Worm (Caenorhabditis elegans) whole organism, L1 larva: ENCODE measurements around the gene srlf-20.

Experiments
- C34B4.2 ChIP-seq: sonication (generic microtip); optimal IDR thresholded peaks from 2 replicates; lab custom pipeline; 2017; ENCODE audit warnings: mild to moderate bottlenecking, missing genetic modification characterization, missing compliant biosample characterization
- F16B12.6 ChIP-seq: fragments of 150-350 bp; optimal IDR thresholded peaks from 2 replicates; lab custom pipeline; 2014; ENCODE audit warnings: missing biosample characterization, missing genetic modification characterization
- Y116A8C.19 ChIP-seq: sonication (generic microtip); optimal IDR thresholded peaks from 2 replicates; lab custom pipeline; 2016; ENCODE audit warnings: missing compliant biosample characterization, missing genetic modification characterization, borderline replicate concordance
- aha-1 ChIP-seq: fragments of 150-350 bp; optimal IDR thresholded peaks from 2 replicates; lab custom pipeline; 2014; ENCODE audit warnings: missing biosample characterization, missing genetic modification characterization
- ceh-63 ChIP-seq: fragments of 200-800 bp; sonication (Bioruptor generic); optimal IDR thresholded peaks from 2 replicates; lab custom pipeline; 2018; ENCODE audit warnings: mild to moderate bottlenecking, missing genetic modification characterization, missing compliant biosample characterization
- ceh-8 ChIP-seq: fragments of 200-800 bp; sonication (Bioruptor generic); optimal IDR thresholded peaks from 2 replicates; lab custom pipeline; 2018; ENCODE audit warnings: mild to moderate bottlenecking, missing genetic modification characterization, moderate library complexity, missing compliant biosample characterization
- ceh-82 ChIP-seq, 3 experiments: fragments of 150-350 bp in 1 of 3; sonication (generic microtip) in 2 of 3; optimal IDR thresholded peaks; 2 replicates each; lab custom pipeline; 2014 to 2017; ENCODE audit warnings: missing biosample characterization in 3 of 3, missing genetic modification characterization in 3 of 3
- ceh-88 ChIP-seq: fragments of 200-800 bp; sonication (Bioruptor generic); IDR thresholded peaks from 2 replicates; pipeline ENCODE4 v1.3.6; 2022; ENCODE audit warnings: missing genetic modification characterization, missing compliant biosample characterization
- ces-1 ChIP-seq: fragments of 150-350 bp; optimal IDR thresholded peaks from 2 replicates; lab custom pipeline; 2014; ENCODE audit warnings: missing biosample characterization, missing genetic modification reagents, missing genetic modification characterization
- efl-1 ChIP-seq, 4 experiments: fragments of 150-350 bp; optimal IDR thresholded peaks in 3 of 4; peaks in 1 of 4; 1 replicate in 1 of 4; 2 replicates in 3 of 4; lab custom pipeline; 2014; ENCODE audit warnings: missing biosample characterization in 2 of 4, missing genetic modification characterization in 2 of 4, missing genetic modification reagents in 2 of 4
- egl-13 ChIP-seq: sonication (generic microtip); optimal IDR thresholded peaks from 2 replicates; lab custom pipeline; 2016; ENCODE audit warnings: missing genotype, missing genetic modification reagents, missing genetic modification characterization, missing compliant biosample characterization
- elt-2 ChIP-seq: sonication (generic microtip); optimal IDR thresholded peaks from 2 replicates; lab custom pipeline; 2016; ENCODE audit warnings: missing genetic modification characterization, mild to moderate bottlenecking, inconsistent platforms, missing compliant biosample characterization, missing genetic modification reagents
- elt-3 ChIP-seq, 6 experiments: fragments of 150-350 bp in 1 of 6; sonication (generic microtip); optimal IDR thresholded peaks; 2 replicates each; lab custom pipeline; 2017 to 2018; ENCODE audit warnings: missing biosample characterization in 6 of 6, missing genetic modification characterization in 6 of 6, inconsistent platforms in 1 of 6
- ets-5 ChIP-seq: fragments of 200-800 bp; sonication (Bioruptor generic); IDR thresholded peaks from 2 replicates; pipeline ENCODE4 v1.3.6; 2022; ENCODE audit warnings: missing genetic modification characterization, missing compliant biosample characterization
- fkh-10 ChIP-seq: sonication (generic microtip); optimal IDR thresholded peaks from 2 replicates; lab custom pipeline; 2017; ENCODE audit warnings: missing biosample characterization, missing genetic modification reagents, missing genetic modification characterization
- fkh-4 ChIP-seq: sonication (generic microtip); optimal IDR thresholded peaks from 2 replicates; lab custom pipeline; 2016; ENCODE audit warnings: missing compliant biosample characterization, missing genetic modification characterization, borderline replicate concordance
- fkh-8 ChIP-seq: sonication (generic microtip); optimal IDR thresholded peaks from 2 replicates; lab custom pipeline; 2016; ENCODE audit warnings: mild to moderate bottlenecking, missing genetic modification characterization, missing compliant biosample characterization
- fos-1 ChIP-seq: fragments of 150-350 bp; optimal IDR thresholded peaks from 2 replicates; lab custom pipeline; 2014; ENCODE audit warnings: missing biosample characterization, missing genetic modification characterization
- hlh-17 ChIP-seq: fragments of 200-800 bp; sonication (Bioruptor generic); optimal IDR thresholded peaks from 2 replicates; lab custom pipeline; 2018; ENCODE audit warnings: missing genetic modification characterization, mild to moderate bottlenecking, missing compliant biosample characterization, moderate library complexity, borderline replicate concordance
- hlh-4 ChIP-seq: sonication (generic microtip); optimal IDR thresholded peaks from 2 replicates; lab custom pipeline; 2016; ENCODE audit warnings: mild to moderate bottlenecking, missing genetic modification characterization, missing compliant biosample characterization
- irx-1 ChIP-seq: sonication (generic microtip); optimal IDR thresholded peaks from 2 replicates; lab custom pipeline; 2016; ENCODE audit warnings: missing genetic modification characterization, missing compliant biosample characterization
- isw-1 ChIP-seq: fragments of 200-800 bp; sonication (Bioruptor generic); IDR thresholded peaks from 2 replicates; pipeline ENCODE4 v1.3.6; 2022; ENCODE audit warnings: missing genetic modification characterization, missing compliant biosample characterization
- jun-1 ChIP-seq: fragments of 150-350 bp; optimal IDR thresholded peaks from 2 replicates; lab custom pipeline; 2014; ENCODE audit warnings: missing biosample characterization, missing genetic modification reagents, missing genetic modification characterization
- lin-13 ChIP-seq: fragments of 150-350 bp; optimal IDR thresholded peaks from 2 replicates; lab custom pipeline; 2014; ENCODE audit warnings: missing biosample characterization, missing genetic modification reagents, missing genetic modification characterization
- lin-14 ChIP-seq: fragments of 200-800 bp; sonication (Bioruptor generic); optimal IDR thresholded peaks from 2 replicates; lab custom pipeline; 2018; ENCODE audit warnings: mild to moderate bottlenecking, missing genetic modification characterization, moderate library complexity, missing compliant biosample characterization
- lin-39 ChIP-seq: fragments of 150-350 bp; optimal IDR thresholded peaks from 2 replicates; lab custom pipeline; 2014; ENCODE audit warnings: missing biosample characterization, missing genetic modification reagents, missing genetic modification characterization
- lsy-2 ChIP-seq, 2 experiments: fragments of 150-350 bp; optimal IDR thresholded peaks; 2 replicates each; lab custom pipeline; 2014; ENCODE audit warnings: missing biosample characterization in 2 of 2, missing genetic modification characterization in 2 of 2
- mab-9 ChIP-seq: fragments of 200-800 bp; sonication (Bioruptor generic); IDR thresholded peaks from 2 replicates; pipeline ENCODE4 v1.3.6; 2022; ENCODE audit warnings: missing genetic modification reagents, missing genetic modification characterization, missing compliant biosample characterization
- mef-2 ChIP-seq: fragments of 150-350 bp; optimal IDR thresholded peaks from 2 replicates; lab custom pipeline; 2014; ENCODE audit warnings: missing biosample characterization, missing genetic modification characterization
- nhr-11 ChIP-seq: fragments of 150-350 bp; optimal IDR thresholded peaks from 2 replicates; lab custom pipeline; 2014; ENCODE audit warnings: missing biosample characterization, missing genetic modification characterization
- nhr-19 ChIP-seq: fragments of 200-800 bp; sonication (Bioruptor generic); conservative IDR thresholded peaks from 2 replicates; pipeline ENCODE4 v1.3.6; 2022; ENCODE audit warnings: missing genetic modification characterization, missing compliant biosample characterization
- nhr-47 ChIP-seq: sonication (generic microtip); optimal IDR thresholded peaks from 2 replicates; lab custom pipeline; 2016; ENCODE audit warnings: mild to moderate bottlenecking, missing genetic modification characterization, moderate library complexity, missing compliant biosample characterization
- nhr-76 ChIP-seq: sonication (generic microtip); optimal IDR thresholded peaks from 2 replicates; lab custom pipeline; 2017; ENCODE audit warnings: missing biosample characterization, missing genetic modification characterization
- nhr-77 ChIP-seq: fragments of 150-350 bp; optimal IDR thresholded peaks from 2 replicates; lab custom pipeline; 2014; ENCODE audit warnings: missing biosample characterization, missing genetic modification characterization
- pag-3 ChIP-seq: sonication (generic microtip); optimal IDR thresholded peaks from 2 replicates; lab custom pipeline; 2017; ENCODE audit warnings: missing genetic modification characterization, mild to moderate bottlenecking, missing compliant biosample characterization, antibody characterized with exemption, borderline replicate concordance; ENCODE audit not compliant: insufficient read depth
- pqm-1 ChIP-seq: sonication (generic microtip); optimal IDR thresholded peaks from 3 replicates; lab custom pipeline; 2017; ENCODE audit warnings: missing biosample characterization, missing genetic modification characterization
- snpc-4 ChIP-seq: fragments of 150-350 bp; optimal IDR thresholded peaks from 2 replicates; lab custom pipeline; 2014; ENCODE audit warnings: missing biosample characterization, missing genetic modification characterization
- snu-23 ChIP-seq: sonication (generic microtip); optimal IDR thresholded peaks from 2 replicates; lab custom pipeline; 2016; ENCODE audit warnings: missing genetic modification characterization, missing compliant biosample characterization
- sptf-1 ChIP-seq: fragments of 150-350 bp; optimal IDR thresholded peaks from 2 replicates; lab custom pipeline; 2014; ENCODE audit warnings: missing biosample characterization, missing genetic modification characterization
- swsn-7 ChIP-seq: sonication (generic microtip); optimal IDR thresholded peaks from 2 replicates; lab custom pipeline; 2016; ENCODE audit warnings: missing genetic modification characterization, missing compliant biosample characterization
- tlp-1 ChIP-seq: fragments of 150-350 bp; optimal IDR thresholded peaks from 2 replicates; lab custom pipeline; 2014; ENCODE audit warnings: missing biosample characterization, missing genetic modification characterization
- unc-130 ChIP-seq: fragments of 150-350 bp; optimal IDR thresholded peaks from 2 replicates; lab custom pipeline; 2017; ENCODE audit warnings: missing biosample characterization, missing genetic modification characterization, inconsistent platforms
- unc-30 ChIP-seq: sonication (generic microtip); optimal IDR thresholded peaks from 2 replicates; lab custom pipeline; 2017; ENCODE audit warnings: missing biosample characterization, missing genetic modification characterization
- unc-98 ChIP-seq: fragments of 200-800 bp; sonication (Bioruptor generic); IDR thresholded peaks from 2 replicates; pipeline ENCODE4 v1.3.6; 2022; ENCODE audit warnings: missing genetic modification characterization, missing compliant biosample characterization
- zip-4 ChIP-seq: fragments of 200-800 bp; sonication (Bioruptor generic); optimal IDR thresholded peaks from 2 replicates; lab custom pipeline; 2018; ENCODE audit warnings: mild to moderate bottlenecking, missing genetic modification characterization, moderate library complexity, missing compliant biosample characterization
- ztf-11 ChIP-seq, 2 experiments: sonication (generic microtip); optimal IDR thresholded peaks; 2 replicates each; lab custom pipeline; 2016 to 2017; ENCODE audit warnings: missing genetic modification characterization in 2 of 2, missing biosample characterization in 1 of 2, missing compliant biosample characterization in 1 of 2

Gene srlf-20

DNA sequence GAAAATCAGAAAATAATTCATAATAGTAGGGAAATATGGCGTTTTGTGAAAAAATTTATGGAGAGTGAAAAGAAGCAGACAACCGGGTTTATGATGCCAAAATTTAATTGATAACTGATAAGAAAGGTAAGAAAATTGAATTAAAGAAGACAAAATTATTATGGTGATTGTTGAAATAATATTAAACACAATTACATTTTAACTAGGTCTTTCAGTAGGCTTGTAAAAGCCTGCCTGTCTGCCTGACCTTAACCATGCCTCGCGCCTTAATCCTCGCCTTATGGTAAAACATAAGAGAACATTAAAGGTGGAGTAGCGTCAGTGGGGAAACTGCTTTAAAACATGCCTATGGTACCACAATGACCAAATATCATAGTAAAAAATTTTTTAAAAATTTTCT lies 15.2 kb upstream of the srlf-20 start, which contains the start of gene T02B11.8:
Gene T02B11.8, minus strand, starts transcription at position 101 of the 400 bp plus-strand sequence.
- TF ChIP-seq unc-30 (tag; lab: Kevin White, UChicago), result no peak
- no peak for TF ChIP-seq tlp-1
- no peak for TF ChIP-seq sptf-1
- no peak for TF ChIP-seq fkh-4
- TF ChIP-seq ztf-11 (tag; optimal IDR thresholded peaks at IDR 0.05; lab: Kevin White, UChicago), result no peak
- no peak for TF ChIP-seq irx-1 (tag; lab: Kevin White, UChicago)
- TF ChIP-seq swsn-7 (tag; lab: Kevin White, UChicago), result no peak
- TF ChIP-seq mef-2 (tag; lab: Kevin White, UChicago), result no peak
- no peak for TF ChIP-seq snpc-4 (tag; lab: Kevin White, UChicago)
- TF ChIP-seq ces-1 (GFP tag; lab: Kevin White, UChicago), result no peak
- no peak for TF ChIP-seq efl-1 (optimal IDR thresholded peaks at IDR 0.05; lab: Kevin White, UChicago)
- no peak for TF ChIP-seq efl-1 (GFP tag; optimal IDR thresholded peaks at IDR 0.05 in 1 of 2; lab: Kevin White, UChicago)
- no peak for TF ChIP-seq lin-39 (tag; lab: Kevin White, UChicago)
- TF ChIP-seq nhr-19 (GFP tag; lab: Robert Waterston, UW), result no peak

DNA sequence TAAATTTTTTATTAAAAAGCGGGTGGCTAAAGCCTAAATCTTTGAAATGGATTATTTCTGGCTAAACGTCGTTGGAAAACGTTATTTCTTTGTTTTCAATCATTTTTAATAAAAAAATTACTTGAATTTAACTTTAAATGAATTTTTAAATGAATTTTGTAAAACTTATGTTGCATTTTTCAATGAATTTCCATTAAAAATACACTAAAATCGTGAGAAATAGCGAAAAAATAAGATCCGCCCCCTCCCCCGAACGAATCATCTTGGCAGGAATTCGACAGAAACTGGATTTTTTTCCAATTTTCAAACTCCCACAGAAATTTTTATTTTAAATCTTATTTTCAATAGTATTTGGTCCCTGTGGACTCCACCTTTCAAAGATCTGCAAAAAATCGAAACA lies 14.6 kb upstream of the srlf-20 start, which contains the start of gene srg-53:
Gene srg-53, plus strand, starts transcription at position 301 of the 400 bp plus-strand sequence.
- no peak for TF ChIP-seq lin-14 (GFP tag; lab: Kevin White, UChicago)
- TF ChIP-seq ceh-8 (GFP tag; lab: Kevin White, UChicago), result no peak
- no peak for TF ChIP-seq pag-3 (tag; lab: Kevin White, UChicago)
- no peak for TF ChIP-seq snu-23
- no peak for TF ChIP-seq ceh-82 (tag; optimal IDR thresholded peaks at IDR 0.05; lab: Kevin White, UChicago)
- no peak for TF ChIP-seq nhr-77 (tag; lab: Kevin White, UChicago)
- no peak for TF ChIP-seq fkh-10 (GFP tag; lab: Kevin White, UChicago)
- TF ChIP-seq nhr-76, result no peak
- no peak for TF ChIP-seq unc-130 (tag; lab: Kevin White, UChicago)
- TF ChIP-seq isw-1, result no peak
- TF ChIP-seq mab-9 (GFP tag; lab: Robert Waterston, UW), result no peak
- TF ChIP-seq Y116A8C.19 (tag; lab: Kevin White, UChicago), result no peak
- TF ChIP-seq fos-1 (tag; lab: Kevin White, UChicago), result no peak
- no peak for TF ChIP-seq unc-98 (GFP tag; lab: Robert Waterston, UW)
- TF ChIP-seq unc-30 (tag; lab: Kevin White, UChicago), result no peak
- TF ChIP-seq F16B12.6 (tag; lab: Kevin White, UChicago), result no peak
- no peak for TF ChIP-seq egl-13 (tag; lab: Kevin White, UChicago)
- TF ChIP-seq irx-1 (tag; lab: Kevin White, UChicago), result no peak
- no peak for TF ChIP-seq ceh-63 (GFP tag; lab: Kevin White, UChicago)
- no peak for TF ChIP-seq pqm-1 (tag; lab: Kevin White, UChicago)

- TF ChIP-seq ces-1 (GFP tag; lab: Kevin White, UChicago) (no peak), C34B4.2 (tag; lab: Kevin White, UChicago) (no peak), pqm-1 (tag; lab: Kevin White, UChicago) (no peak), ets-5 (no peak), hlh-4 (tag; lab: Kevin White, UChicago) (no peak), fos-1 (tag; lab: Kevin White, UChicago) (no peak), isw-1 (no peak)
These were observed 9.4 kb upstream of the srlf-20 start, which contains the start of gene srj-38 for ce11 chrV:884324-884723. Gene srj-38 (minus strand): TSS chrV:884424.

DNA sequence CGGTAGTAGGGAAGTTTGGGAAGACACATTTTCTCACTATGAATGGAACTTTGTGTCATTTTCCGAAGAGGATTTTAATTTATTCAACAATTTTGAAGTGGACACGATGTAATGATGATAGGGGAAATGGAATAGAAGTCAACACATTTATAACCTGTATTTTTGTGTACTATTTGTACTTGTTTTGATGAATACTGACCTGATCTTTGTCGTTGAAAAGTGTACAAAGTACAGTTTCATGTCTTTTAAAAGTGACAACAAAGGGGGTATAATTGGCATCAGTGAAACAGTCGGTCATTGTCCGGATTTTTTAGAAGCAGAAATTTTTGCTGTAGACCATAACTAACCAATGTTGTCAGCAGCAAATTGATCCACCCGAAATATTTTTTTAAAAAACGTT lies 4.6 kb upstream of the srlf-20 start, which contains the start of gene T02B11.6:
Gene T02B11.6, minus strand, starts transcription at position 101 of the 400 bp plus-strand sequence.
- TF ChIP-seq ceh-88 (GFP tag; lab: Robert Waterston, UW) (no peak), hlh-17 (no peak), zip-4 (GFP tag; lab: Kevin White, UChicago) (no peak), unc-130 (tag; lab: Kevin White, UChicago) (no peak), jun-1 (tag; lab: Kevin White, UChicago) (no peak), lsy-2 (tag; optimal IDR thresholded peaks at IDR 0.05; lab: Kevin White, UChicago) (no peak), elt-3 (tag; optimal IDR thresholded peaks at IDR 0.05; lab: Kevin White, UChicago) (no peak), nhr-11 (tag; lab: Kevin White, UChicago) (no peak), Y116A8C.19 (tag; lab: Kevin White, UChicago) (no peak), ceh-8 (GFP tag; lab: Kevin White, UChicago) (no peak), fkh-8 (no peak), tlp-1 (no peak), lin-39 (tag; lab: Kevin White, UChicago) (no peak), ets-5 (no peak), elt-2 (tag; lab: Kevin White, UChicago) (no peak), aha-1 (tag; lab: Kevin White, UChicago) (no peak), nhr-47 (tag; lab: Kevin White, UChicago) (no peak), lin-13 (GFP tag; lab: Kevin White, UChicago) (no peak)
